Worm (Caenorhabditis elegans) whole organism, L1 larva: ENCODE data around the gene ZK632.14.

Experiments
- C04F5.9 ChIP-seq: sonication (generic microtip); optimal IDR thresholded peaks from 2 replicates; lab custom pipeline; 2016; ENCODE audit warnings: missing genetic modification characterization, missing compliant biosample characterization
- F16B12.6 ChIP-seq: fragments of 150-350 bp; optimal IDR thresholded peaks from 2 replicates; lab custom pipeline; 2014; ENCODE audit warnings: missing biosample characterization, missing genetic modification characterization
- alr-1 ChIP-seq: fragments of 200-800 bp; sonication (Bioruptor generic); optimal IDR thresholded peaks from 2 replicates; lab custom pipeline; 2018; ENCODE audit warnings: borderline replicate concordance, mild to moderate bottlenecking, missing genetic modification characterization, missing compliant biosample characterization
- aly-2 ChIP-seq: fragments of 150-350 bp; optimal IDR thresholded peaks from 2 replicates; lab custom pipeline; 2014; ENCODE audit warnings: missing biosample characterization, missing genetic modification characterization
- ama-1 ChIP-seq: fragments of 150-350 bp; optimal IDR thresholded peaks from 2 replicates; lab custom pipeline; 2014
- blmp-1 ChIP-seq: fragments of 150-350 bp; optimal IDR thresholded peaks from 2 replicates; lab custom pipeline; 2014; ENCODE audit warnings: missing biosample characterization, missing genetic modification characterization
- ceh-82 ChIP-seq, 3 experiments: fragments of 150-350 bp in 1 of 3; sonication (generic microtip) in 2 of 3; optimal IDR thresholded peaks; 2 replicates each; lab custom pipeline; 2014 to 2017; ENCODE audit warnings: missing biosample characterization in 3 of 3, missing genetic modification characterization in 3 of 3
- ceh-88 ChIP-seq: fragments of 200-800 bp; sonication (Bioruptor generic); IDR thresholded peaks from 2 replicates; pipeline ENCODE4 v1.3.6; 2022; ENCODE audit warnings: missing genetic modification characterization, missing compliant biosample characterization
- egl-27 ChIP-seq, 2 experiments: fragments of 150-350 bp in 1 of 2; sonication (generic microtip); optimal IDR thresholded peaks; 3 replicates each; lab custom pipeline; 2017 to 2018; ENCODE audit warnings: missing biosample characterization in 2 of 2, missing genetic modification characterization in 2 of 2, missing genetic modification reagents in 2 of 2
- elt-2 ChIP-seq: sonication (generic microtip); optimal IDR thresholded peaks from 2 replicates; lab custom pipeline; 2016; ENCODE audit warnings: missing genetic modification characterization, mild to moderate bottlenecking, inconsistent platforms, missing compliant biosample characterization, missing genetic modification reagents
- fkh-10 ChIP-seq: sonication (generic microtip); optimal IDR thresholded peaks from 2 replicates; lab custom pipeline; 2017; ENCODE audit warnings: missing biosample characterization, missing genetic modification reagents, missing genetic modification characterization
- fkh-4 ChIP-seq: sonication (generic microtip); optimal IDR thresholded peaks from 2 replicates; lab custom pipeline; 2016; ENCODE audit warnings: missing compliant biosample characterization, missing genetic modification characterization, borderline replicate concordance
- fkh-8 ChIP-seq: sonication (generic microtip); optimal IDR thresholded peaks from 2 replicates; lab custom pipeline; 2016; ENCODE audit warnings: mild to moderate bottlenecking, missing genetic modification characterization, missing compliant biosample characterization
- hlh-17 ChIP-seq: fragments of 200-800 bp; sonication (Bioruptor generic); optimal IDR thresholded peaks from 2 replicates; lab custom pipeline; 2018; ENCODE audit warnings: missing genetic modification characterization, mild to moderate bottlenecking, missing compliant biosample characterization, moderate library complexity, borderline replicate concordance
- isw-1 ChIP-seq: fragments of 200-800 bp; sonication (Bioruptor generic); IDR thresholded peaks from 2 replicates; pipeline ENCODE4 v1.3.6; 2022; ENCODE audit warnings: missing genetic modification characterization, missing compliant biosample characterization
- lin-13 ChIP-seq: fragments of 150-350 bp; optimal IDR thresholded peaks from 2 replicates; lab custom pipeline; 2014; ENCODE audit warnings: missing biosample characterization, missing genetic modification reagents, missing genetic modification characterization
- lin-35 ChIP-seq, 2 experiments: fragments of 150-350 bp; optimal IDR thresholded peaks; 2 replicates each; lab custom pipeline; 2014; ENCODE audit warnings: missing biosample characterization in 2 of 2, missing genetic modification characterization in 2 of 2, missing genetic modification reagents in 2 of 2
- lin-39 ChIP-seq: fragments of 150-350 bp; optimal IDR thresholded peaks from 2 replicates; lab custom pipeline; 2014; ENCODE audit warnings: missing biosample characterization, missing genetic modification reagents, missing genetic modification characterization
- lir-3 ChIP-seq: sonication (generic microtip); optimal IDR thresholded peaks from 2 replicates; lab custom pipeline; 2016; ENCODE audit warnings: mild to moderate bottlenecking, missing genetic modification characterization, moderate library complexity, missing compliant biosample characterization; ENCODE audit not compliant: poor library complexity
- lsy-2 ChIP-seq, 2 experiments: fragments of 150-350 bp; optimal IDR thresholded peaks; 2 replicates each; lab custom pipeline; 2014; ENCODE audit warnings: missing biosample characterization in 2 of 2, missing genetic modification characterization in 2 of 2
- mab-9 ChIP-seq: fragments of 200-800 bp; sonication (Bioruptor generic); IDR thresholded peaks from 2 replicates; pipeline ENCODE4 v1.3.6; 2022; ENCODE audit warnings: missing genetic modification reagents, missing genetic modification characterization, missing compliant biosample characterization
- mdl-1 ChIP-seq, 2 experiments: fragments of 150-350 bp; optimal IDR thresholded peaks; 2 replicates each; lab custom pipeline; 2014 to 2017; ENCODE audit warnings: missing biosample characterization in 2 of 2, missing genetic modification characterization in 2 of 2, inconsistent platforms in 1 of 2
- mef-2 ChIP-seq: fragments of 150-350 bp; optimal IDR thresholded peaks from 2 replicates; lab custom pipeline; 2014; ENCODE audit warnings: missing biosample characterization, missing genetic modification characterization
- mep-1 ChIP-seq: fragments of 150-350 bp; optimal IDR thresholded peaks from 2 replicates; lab custom pipeline; 2014; ENCODE audit warnings: missing biosample characterization, missing genetic modification characterization
- nhr-12 ChIP-seq: sonication (generic microtip); optimal IDR thresholded peaks from 2 replicates; lab custom pipeline; 2017; ENCODE audit warnings: missing biosample characterization, missing genetic modification characterization
- nhr-19 ChIP-seq: fragments of 200-800 bp; sonication (Bioruptor generic); conservative IDR thresholded peaks from 2 replicates; pipeline ENCODE4 v1.3.6; 2022; ENCODE audit warnings: missing genetic modification characterization, missing compliant biosample characterization
- nhr-20 ChIP-seq: sonication (generic microtip); optimal IDR thresholded peaks from 2 replicates; lab custom pipeline; 2016; ENCODE audit warnings: mild to moderate bottlenecking, missing genetic modification characterization, missing compliant biosample characterization
- nhr-28 ChIP-seq: fragments of 150-350 bp; optimal IDR thresholded peaks from 2 replicates; lab custom pipeline; 2014; ENCODE audit warnings: missing biosample characterization, missing genetic modification characterization
- nhr-47 ChIP-seq: sonication (generic microtip); optimal IDR thresholded peaks from 2 replicates; lab custom pipeline; 2016; ENCODE audit warnings: mild to moderate bottlenecking, missing genetic modification characterization, moderate library complexity, missing compliant biosample characterization
- nhr-71 ChIP-seq: sonication (generic microtip); optimal IDR thresholded peaks from 2 replicates; lab custom pipeline; 2016; ENCODE audit warnings: mild to moderate bottlenecking, missing genetic modification characterization, moderate library complexity, missing compliant biosample characterization
- nhr-77 ChIP-seq: fragments of 150-350 bp; optimal IDR thresholded peaks from 2 replicates; lab custom pipeline; 2014; ENCODE audit warnings: missing biosample characterization, missing genetic modification characterization
- nhr-84 ChIP-seq: sonication (generic microtip); optimal IDR thresholded peaks from 2 replicates; lab custom pipeline; 2017; ENCODE audit warnings: missing biosample characterization, missing genetic modification characterization
- pag-3 ChIP-seq: sonication (generic microtip); optimal IDR thresholded peaks from 2 replicates; lab custom pipeline; 2017; ENCODE audit warnings: missing genetic modification characterization, mild to moderate bottlenecking, missing compliant biosample characterization, antibody characterized with exemption, borderline replicate concordance; ENCODE audit not compliant: insufficient read depth
- pqm-1 ChIP-seq: sonication (generic microtip); optimal IDR thresholded peaks from 3 replicates; lab custom pipeline; 2017; ENCODE audit warnings: missing biosample characterization, missing genetic modification characterization
- rnt-1 ChIP-seq: sonication (generic microtip); optimal IDR thresholded peaks from 2 replicates; lab custom pipeline; 2016; ENCODE audit warnings: mild to moderate bottlenecking, missing genetic modification characterization, moderate library complexity, missing compliant biosample characterization
- skn-1 ChIP-seq: fragments of 150-350 bp; optimal IDR thresholded peaks from 2 replicates; lab custom pipeline; 2014; ENCODE audit warnings: missing biosample characterization, missing genetic modification characterization
- snpc-4 ChIP-seq: fragments of 150-350 bp; optimal IDR thresholded peaks from 2 replicates; lab custom pipeline; 2014; ENCODE audit warnings: missing biosample characterization, missing genetic modification characterization
- snu-23 ChIP-seq: sonication (generic microtip); optimal IDR thresholded peaks from 2 replicates; lab custom pipeline; 2016; ENCODE audit warnings: missing genetic modification characterization, missing compliant biosample characterization
- sox-4 ChIP-seq: sonication (generic microtip); optimal IDR thresholded peaks from 2 replicates; lab custom pipeline; 2016; ENCODE audit warnings: missing genetic modification characterization, missing compliant biosample characterization
- sptf-1 ChIP-seq: fragments of 150-350 bp; optimal IDR thresholded peaks from 2 replicates; lab custom pipeline; 2014; ENCODE audit warnings: missing biosample characterization, missing genetic modification characterization
- tbx-2 ChIP-seq: sonication (generic microtip); optimal IDR thresholded peaks from 2 replicates; lab custom pipeline; 2016; ENCODE audit warnings: missing genetic modification characterization, missing compliant biosample characterization
- unc-130 ChIP-seq: fragments of 150-350 bp; optimal IDR thresholded peaks from 2 replicates; lab custom pipeline; 2017; ENCODE audit warnings: missing biosample characterization, missing genetic modification characterization, inconsistent platforms
- unc-30 ChIP-seq: sonication (generic microtip); optimal IDR thresholded peaks from 2 replicates; lab custom pipeline; 2017; ENCODE audit warnings: missing biosample characterization, missing genetic modification characterization
- unc-86 ChIP-seq: sonication (generic microtip); optimal IDR thresholded peaks from 2 replicates; lab custom pipeline; 2016; ENCODE audit warnings: missing genetic modification characterization, missing compliant biosample characterization
- ztf-11 ChIP-seq, 2 experiments: sonication (generic microtip); optimal IDR thresholded peaks; 2 replicates each; lab custom pipeline; 2016 to 2017; ENCODE audit warnings: missing genetic modification characterization in 2 of 2, missing biosample characterization in 1 of 2, missing compliant biosample characterization in 1 of 2

The ZK632.14 gene

DNA sequence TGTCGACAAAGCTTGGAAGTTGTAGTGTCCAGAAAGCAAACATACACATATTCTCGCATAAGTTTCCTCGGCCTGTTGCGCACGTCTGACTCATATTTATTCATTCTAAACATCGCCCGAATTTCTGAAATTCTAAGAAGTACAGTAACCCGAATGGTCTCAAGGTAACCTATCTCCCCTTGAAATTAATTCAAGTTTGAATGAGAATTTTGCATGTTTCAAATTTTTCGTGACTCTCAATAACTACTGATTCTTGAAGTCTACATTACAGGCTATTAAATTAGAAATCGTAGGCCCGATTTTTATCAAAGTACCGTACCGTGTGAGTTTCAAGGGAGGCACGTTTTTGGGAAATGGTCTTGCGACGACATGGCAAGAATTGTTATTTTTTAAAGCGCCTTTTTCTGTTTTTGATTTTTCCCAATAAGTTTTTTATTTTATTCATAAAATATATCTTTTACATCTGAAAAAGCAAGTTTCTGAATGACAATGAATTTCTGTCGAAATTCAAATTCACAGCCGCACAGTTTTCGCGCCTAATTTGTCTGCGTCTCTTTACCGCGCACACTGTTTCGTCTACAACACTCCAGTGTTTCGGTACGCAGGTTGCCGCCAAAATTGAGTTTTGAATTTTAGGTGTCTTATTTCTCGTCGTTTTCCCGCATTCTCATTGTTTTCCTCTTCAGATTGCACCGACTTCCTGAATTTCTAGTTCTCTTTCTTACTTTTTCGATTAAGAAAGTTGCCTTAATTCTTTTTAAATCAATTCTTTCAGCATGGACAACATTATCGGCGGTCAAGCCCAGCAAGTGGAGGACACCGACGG is 19.4 kb upstream of the ZK632.14 start, which contains the start of the genes R10E11.9 and mcm-6 (continued):
- no peak for TF ChIP-seq sptf-1 (tag; lab: Kevin White, UChicago)
- TF ChIP-seq lin-35 (GFP tag; optimal IDR thresholded peaks at IDR 0.05; lab: Kevin White, UChicago) = peak; percentile 56 to 88
- TF ChIP-seq nhr-20 = peak; percentile 42
- TF ChIP-seq unc-130 (tag; lab: Kevin White, UChicago) = no peak
- TF ChIP-seq nhr-28 (tag; lab: Kevin White, UChicago) = no peak
- TF ChIP-seq skn-1 = peak; percentile 58
- TF ChIP-seq pqm-1 (tag; lab: Kevin White, UChicago) = no peak
- TF ChIP-seq lir-3 = no peak
- no peak for TF ChIP-seq ceh-88 (GFP tag; lab: Robert Waterston, UW)
- TF ChIP-seq mep-1 (tag; lab: Kevin White, UChicago) = peak; percentile 63
- TF ChIP-seq nhr-77 (tag; lab: Kevin White, UChicago) = no peak
- no peak for TF ChIP-seq mab-9 (GFP tag; lab: Robert Waterston, UW)
- no peak for TF ChIP-seq sox-4 (tag; lab: Kevin White, UChicago)
- TF ChIP-seq snu-23 = peak; percentile 35
- TF ChIP-seq F16B12.6 (tag; lab: Kevin White, UChicago) = peak; percentile 27
- peak; percentile 26 for TF ChIP-seq lin-13 (GFP tag; lab: Kevin White, UChicago)
- peak in 1 of 2 experiments; percentile 3 for TF ChIP-seq mdl-1 (tag; optimal IDR thresholded peaks at IDR 0.05; lab: Kevin White, UChicago)
- no peak for TF ChIP-seq unc-86 (tag; lab: Kevin White, UChicago)
- TF ChIP-seq nhr-47 (tag; lab: Kevin White, UChicago) = no peak
- no peak for TF ChIP-seq elt-2
- no peak for TF ChIP-seq nhr-12 (tag; lab: Kevin White, UChicago)
- no peak for TF ChIP-seq nhr-19
- TF ChIP-seq lin-39 (tag; lab: Kevin White, UChicago) = no peak
- no peak for TF ChIP-seq aly-2 (tag; lab: Kevin White, UChicago)
- peak; percentile 33 for TF ChIP-seq nhr-71 (tag; lab: Kevin White, UChicago)
- TF ChIP-seq nhr-84 = no peak
- no peak for TF ChIP-seq isw-1 (GFP tag; lab: Robert Waterston, UW)
- TF ChIP-seq, all 84 proteins: peak for 17

DNA sequence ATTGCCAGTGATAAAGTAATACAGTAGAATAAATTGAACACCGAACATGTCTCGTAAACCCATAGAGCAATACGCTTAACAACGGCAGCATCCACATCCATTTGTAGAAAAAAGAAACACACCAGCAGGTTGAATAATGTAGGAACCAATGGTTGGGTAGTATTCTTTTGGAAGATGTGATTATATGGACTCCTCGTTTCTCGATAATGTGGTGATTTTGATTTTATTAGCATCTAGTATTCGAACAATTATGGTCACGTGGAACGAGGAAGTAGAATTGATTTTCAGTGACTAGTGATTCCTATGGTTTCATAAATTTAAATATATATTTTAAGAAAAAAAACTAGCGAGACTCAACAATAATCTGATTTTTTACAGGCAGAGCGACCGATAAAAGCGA is 16.8 kb upstream of the ZK632.14 start, which contains the start of gene srxa-10:
Gene srxa-10 (minus strand): TSS at position 101 of the 400 bp plus-strand sequence.
- no peak for TF ChIP-seq fkh-10 (GFP tag; lab: Kevin White, UChicago)

DNA sequence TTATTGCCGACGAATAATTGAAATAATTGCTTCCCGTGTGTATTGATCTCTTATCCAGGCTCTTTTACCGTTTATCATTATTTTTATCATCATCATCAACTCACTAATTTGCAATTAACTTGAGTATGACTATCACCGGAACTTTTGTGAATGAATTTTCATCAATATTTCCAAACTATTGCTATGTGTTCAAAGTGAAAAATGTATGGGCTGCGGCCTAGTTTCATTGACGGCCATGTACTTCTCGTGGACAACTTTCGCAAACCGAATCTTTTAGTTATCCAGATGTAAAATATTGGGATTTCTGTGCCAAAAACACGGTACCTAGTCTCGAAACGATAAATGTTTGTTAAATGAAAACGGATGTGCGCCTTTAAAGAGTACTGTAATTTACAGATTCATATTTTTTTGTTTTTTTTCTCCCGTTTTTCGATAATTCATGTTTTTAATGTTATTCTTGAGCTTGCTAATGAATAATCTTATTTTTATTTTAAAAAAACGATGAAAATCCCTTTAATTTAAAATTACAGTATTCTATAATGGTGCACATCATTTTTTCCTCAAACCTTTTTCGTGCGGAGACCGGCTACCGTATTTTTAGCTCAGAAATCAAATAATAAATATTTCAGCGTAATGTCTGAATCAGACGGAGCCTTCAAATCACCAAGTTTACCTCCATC is 14.6 kb upstream of the ZK632.14 start, which contains the start of gene ZK632.2:
Gene ZK632.2 (plus strand): TSS at position 630 of the 680 bp plus-strand sequence.
- peak; percentile 20 for TF ChIP-seq nhr-71 (tag; lab: Kevin White, UChicago)
- peak; percentile 68 for TF ChIP-seq rnt-1 (tag; lab: Kevin White, UChicago)
- no peak for TF ChIP-seq blmp-1 (tag; lab: Kevin White, UChicago)
- TF ChIP-seq snpc-4 = no peak
- TF ChIP-seq pag-3 (tag; lab: Kevin White, UChicago) = no peak
- no peak for TF ChIP-seq ceh-88 (GFP tag; lab: Robert Waterston, UW)
- no peak for TF ChIP-seq alr-1
- no peak for TF ChIP-seq egl-27 (tag; optimal IDR thresholded peaks at IDR 0.05; lab: Kevin White, UChicago)
- TF ChIP-seq ceh-82 (tag; optimal IDR thresholded peaks at IDR 0.05; lab: Kevin White, UChicago) = no peak
- TF ChIP-seq unc-86 (tag; lab: Kevin White, UChicago) = no peak
- TF ChIP-seq tbx-2 (tag; lab: Kevin White, UChicago) = no peak
- no peak for TF ChIP-seq ama-1 (lab: Kevin White, UChicago)
- TF ChIP-seq elt-2 = no peak
- peak; percentile 21 for TF ChIP-seq fkh-4
- no peak for TF ChIP-seq mef-2
- no peak for TF ChIP-seq hlh-17 (GFP tag; lab: Kevin White, UChicago)
- no peak for TF ChIP-seq ztf-11 (tag; optimal IDR thresholded peaks at IDR 0.05; lab: Kevin White, UChicago)
- TF ChIP-seq lir-3 = peak; percentile 35
- TF ChIP-seq fkh-8 = no peak
- TF ChIP-seq lin-39 (tag; lab: Kevin White, UChicago) = no peak
- TF ChIP-seq mdl-1 (tag; optimal IDR thresholded peaks at IDR 0.05; lab: Kevin White, UChicago) = peak in 1 of 2 experiments; percentile 12
- peak in 1 of 2 experiments; percentile 32 for TF ChIP-seq lin-35 (GFP tag; optimal IDR thresholded peaks at IDR 0.05; lab: Kevin White, UChicago)
- peak in 1 of 2 experiments; percentile 27 for TF ChIP-seq lsy-2 (tag; optimal IDR thresholded peaks at IDR 0.05; lab: Kevin White, UChicago)
- no peak for TF ChIP-seq unc-30 (tag; lab: Kevin White, UChicago)
- peak; percentile 30 for TF ChIP-seq snu-23
- no peak for TF ChIP-seq C04F5.9 (tag; lab: Kevin White, UChicago)
- no peak for TF ChIP-seq nhr-77 (tag; lab: Kevin White, UChicago)
- peak; percentile 32 for TF ChIP-seq aly-2 (tag; lab: Kevin White, UChicago)
